Worm (Caenorhabditis elegans): ENCODE data around the gene F56D5.5.
A peak's percentile ranks its signal among the peaks of the same experiment; 100 is the strongest.

The F56D5.5 gene

ce11 chrIV:9442106-9442532 lies 34.2 kb upstream of the F56D5.5 start (continued):
- TF ChIP-seq daf-16 (GFP tag; optimal IDR thresholded peaks at IDR 0.05): peak in 1 of 2 experiments; percentile 77
- peak; percentile 100 for TF ChIP-seq daf-16 (tag; optimal IDR thresholded peaks at IDR 0.05)
- TF ChIP-seq ces-1 (GFP tag; optimal IDR thresholded peaks at IDR 0.05): no peak
- TF ChIP-seq F37D6.2 (tag; optimal IDR thresholded peaks at IDR 0.05): no peak
- TF ChIP-seq nhr-28 (tag; optimal IDR thresholded peaks at IDR 0.05): peak; percentile 99
- 0 out of 2 replicates have a peak, but pooled peaks have one; percentile 48 for TF ChIP-seq madf-9 (GFP tag; conservative IDR thresholded peaks at IDR 0.05)
- no peak for TF ChIP-seq unc-39 (tag; optimal IDR thresholded peaks at IDR 0.05)
- peak; percentile 58 for TF ChIP-seq T20F7.1 (GFP tag; optimal IDR thresholded peaks at IDR 0.05)
- TF ChIP-seq daf-19 (GFP tag; conservative IDR thresholded peaks at IDR 0.05): no peak
- TF ChIP-seq arid-1 (GFP tag; conservative IDR thresholded peaks at IDR 0.05): no peak; the same call in 1 of the 2 replicates
- TF ChIP-seq mdt-29 (GFP tag; IDR thresholded peaks at IDR 0.05): peak; percentile 82; the same call in 1 of the 2 replicates
- peak; percentile 60 for TF ChIP-seq nhr-6 (tag; optimal IDR thresholded peaks at IDR 0.05)
- TF ChIP-seq ceh-20 (GFP tag; IDR thresholded peaks at IDR 0.05): peak; percentile 9; the same call in 1 of the 2 replicates
- TF ChIP-seq Y48G9A.11 (GFP tag; IDR thresholded peaks at IDR 0.05): no peak
- TF ChIP-seq skn-1 (tag; optimal IDR thresholded peaks at IDR 0.05): no peak
- TF ChIP-seq lir-3 (tag; optimal IDR thresholded peaks at IDR 0.05): no peak
- peak; percentile 6 for TF ChIP-seq jun-1 (tag; optimal IDR thresholded peaks at IDR 0.05)
- TF ChIP-seq nhr-48 (tag; optimal IDR thresholded peaks at IDR 0.05): peak; percentile 83
- TF ChIP-seq unc-62 (GFP tag; optimal IDR thresholded peaks at IDR 0.05 in 1 of 2): peak in 1 of 2 experiments; percentile 99
- TF ChIP-seq unc-62 (tag; optimal IDR thresholded peaks at IDR 0.05): no peak
- TF ChIP-seq F49E8.2 (tag; optimal IDR thresholded peaks at IDR 0.05; ENCODE audit: borderline replicate concordance): no peak
- TF ChIP-seq gei-8 (GFP tag; optimal IDR thresholded peaks at IDR 0.05): peak; percentile 67
- no peak for TF ChIP-seq zfp-2 (tag; optimal IDR thresholded peaks at IDR 0.05)
- TF ChIP-seq nhr-11 (tag; optimal IDR thresholded peaks at IDR 0.05): peak; percentile 15
- peak; percentile 56 for TF ChIP-seq lin-38 (GFP tag; IDR thresholded peaks at IDR 0.05)
- TF ChIP-seq nhr-102 (tag; optimal IDR thresholded peaks at IDR 0.05): peak; percentile 86
- TF ChIP-seq spr-3 (GFP tag; optimal IDR thresholded peaks at IDR 0.05): peak; percentile 5
- TF ChIP-seq nhr-111 (GFP tag; optimal IDR thresholded peaks at IDR 0.05): no peak
- TF ChIP-seq pha-4 (GFP tag; IDR thresholded peaks at IDR 0.05): peak; percentile 59
- peak; percentile 78 for TF ChIP-seq pha-4 (tag; optimal IDR thresholded peaks at IDR 0.05)
- peak; percentile 74 for TF ChIP-seq pqm-1 (tag; optimal IDR thresholded peaks at IDR 0.05)
- TF ChIP-seq egl-43 (GFP tag; IDR thresholded peaks at IDR 0.05): no peak

- TF ChIP-seq nhr-77 (tag; optimal IDR thresholded peaks at IDR 0.05): peak; percentile 37
- TF ChIP-seq spr-3 (GFP tag; optimal IDR thresholded peaks at IDR 0.05): no peak
- TF ChIP-seq Y105C5A.15 (GFP tag; IDR thresholded peaks at IDR 0.05): no peak
- TF ChIP-seq ceh-82 (tag; optimal IDR thresholded peaks at IDR 0.05): no peak
- TF ChIP-seq tra-1 (GFP tag; IDR thresholded peaks at IDR 0.05): no peak
- peak; percentile 47 for TF ChIP-seq dve-1 (tag; optimal IDR thresholded peaks at IDR 0.05; ENCODE audit: insufficient read depth)
- TF ChIP-seq unc-130 (GFP tag; optimal IDR thresholded peaks at IDR 0.05): no peak
- TF ChIP-seq ceh-44 (GFP tag; IDR thresholded peaks at IDR 0.05): no peak
- TF ChIP-seq zip-2 (tag; optimal IDR thresholded peaks at IDR 0.05): no peak
- TF ChIP-seq snpc-4 (tag; optimal IDR thresholded peaks at IDR 0.05): no peak
- TF ChIP-seq sdz-12 (GFP tag; optimal IDR thresholded peaks at IDR 0.05): no peak
- TF ChIP-seq daf-8 (GFP tag; IDR thresholded peaks at IDR 0.05): no peak
- no peak for TF ChIP-seq gei-8 (GFP tag; optimal IDR thresholded peaks at IDR 0.05)
- no peak for TF ChIP-seq ZK337.2 (GFP tag; IDR thresholded peaks at IDR 0.05)
- TF ChIP-seq dmd-6 (GFP tag; IDR thresholded peaks at IDR 0.05): peak; percentile 31
- no peak for TF ChIP-seq daf-16 (GFP tag; optimal IDR thresholded peaks at IDR 0.05)
- TF ChIP-seq daf-16 (tag; optimal IDR thresholded peaks at IDR 0.05): peak; percentile 69
- no peak for TF ChIP-seq R02D3.7 (tag; optimal IDR thresholded peaks at IDR 0.05)
- peak; percentile 51 for TF ChIP-seq nhr-28 (tag; optimal IDR thresholded peaks at IDR 0.05)
- TF ChIP-seq pqm-1 (tag; optimal IDR thresholded peaks at IDR 0.05): peak; percentile 6
These were observed 33.5 kb upstream of the F56D5.5 start for ce11 chrIV:9441391-9441790.

Data from whole organism, L4 larva.